Fruit fly (Drosophila melanogaster) whole organism, embryonic: ENCODE results near the gene CG43407.

ENCODE experiments used
- CG11085 ChIP-seq: fragments of 200-800 bp; sonication (Bioruptor generic); IDR thresholded peaks from 2 replicates; pipeline ENCODE4 v1.3.6; 2022; ENCODE audit warnings: missing biosample characterization, missing genetic modification characterization
- CG11093 ChIP-seq: fragments of 200-800 bp; sonication (Bioruptor generic); IDR thresholded peaks from 3 replicates; pipeline ENCODE4 v1.3.6; 2022; ENCODE audit warnings: missing biosample characterization, missing genetic modification characterization
- CG11560 ChIP-seq: fragments of 200-800 bp; sonication (Bioruptor generic); IDR thresholded peaks from 3 replicates; pipeline ENCODE4 v1.3.6; 2022; ENCODE audit warnings: missing biosample characterization, missing genetic modification characterization
- CG11723 ChIP-seq: fragments of 200-800 bp; sonication (Bioruptor generic); optimal IDR thresholded peaks from 2 replicates; lab custom pipeline; 2017; ENCODE audit warnings: missing biosample characterization, mild to moderate bottlenecking, missing genetic modification characterization
- CG12155 ChIP-seq: fragments of 200-800 bp; sonication (Bioruptor generic); optimal IDR thresholded peaks from 3 replicates; lab custom pipeline; 2016; ENCODE audit warnings: missing biosample characterization, missing genetic modification characterization
- CG1233 ChIP-seq: fragments of 200-800 bp; sonication (Bioruptor generic); optimal IDR thresholded peaks from 4 replicates; lab custom pipeline; 2018; ENCODE audit warnings: missing biosample characterization, mild to moderate bottlenecking, missing genetic modification characterization
- CG12391 ChIP-seq: fragments of 200-800 bp; sonication (Bioruptor generic); optimal IDR thresholded peaks from 3 replicates; lab custom pipeline; 2018; ENCODE audit warnings: missing biosample characterization, mild to moderate bottlenecking, missing genetic modification characterization, moderate library complexity
- CG13894 ChIP-seq: fragments of 200-800 bp; sonication (Bioruptor generic); optimal IDR thresholded peaks from 3 replicates; lab custom pipeline; 2018; ENCODE audit warnings: missing biosample characterization, mild to moderate bottlenecking, missing genetic modification characterization, moderate library complexity
- CG14014 ChIP-seq: fragments of 200-800 bp; sonication (Bioruptor generic); IDR thresholded peaks from 2 replicates; pipeline ENCODE4 v1.3.6; 2022; ENCODE audit warnings: missing biosample characterization, missing genetic modification characterization
- CG14050 ChIP-seq: fragments of 200-800 bp; sonication (Bioruptor generic); IDR thresholded peaks from 3 replicates; pipeline ENCODE4 v1.3.6; 2022; ENCODE audit warnings: missing biosample characterization, missing genetic modification characterization
- CG14667 ChIP-seq: fragments of 200-800 bp; sonication (Bioruptor generic); IDR thresholded peaks from 2 replicates; pipeline ENCODE4 v1.3.6; 2022; ENCODE audit warnings: missing biosample characterization, missing genetic modification characterization
- CG1529 ChIP-seq: fragments of 200-800 bp; sonication (Bioruptor generic); optimal IDR thresholded peaks from 3 replicates; lab custom pipeline; 2018; ENCODE audit warnings: missing biosample characterization, missing genetic modification characterization
- CG15696 ChIP-seq: fragments of 200-800 bp; sonication (Bioruptor generic); optimal IDR thresholded peaks from 2 replicates; lab custom pipeline; 2019; ENCODE audit warnings: missing biosample characterization, mild to moderate bottlenecking, missing genetic modification characterization, moderate library complexity
- CG17612 ChIP-seq: fragments of 200-800 bp; sonication (Bioruptor generic); IDR thresholded peaks from 2 replicates; pipeline ENCODE4 v1.3.6; 2022; ENCODE audit warnings: missing biosample characterization, missing genetic modification characterization
- CG18764 ChIP-seq: fragments of 200-800 bp; sonication (Bioruptor generic); optimal IDR thresholded peaks from 3 replicates; lab custom pipeline; 2016; ENCODE audit warnings: missing biosample characterization, missing genetic modification characterization
- CG31388 ChIP-seq: fragments of 200-800 bp; sonication (Bioruptor generic); optimal IDR thresholded peaks from 2 replicates; lab custom pipeline; 2016; ENCODE audit warnings: missing biosample characterization, missing genetic modification characterization
- CG33213 ChIP-seq: fragments of 200-800 bp; sonication (Bioruptor generic); optimal IDR thresholded peaks from 3 replicates; lab custom pipeline; 2016; ENCODE audit warnings: missing biosample characterization, missing genetic modification characterization
- CG4404 ChIP-seq: fragments of 200-800 bp; sonication (Bioruptor generic); IDR thresholded peaks from 2 replicates; pipeline ENCODE4 v1.3.6; 2022; ENCODE audit warnings: missing biosample characterization, missing genetic modification characterization
- CG7372 ChIP-seq: fragments of 200-800 bp; sonication (Bioruptor generic); IDR thresholded peaks from 2 replicates; pipeline ENCODE4 v1.3.6; 2022; ENCODE audit warnings: missing biosample characterization, missing genetic modification characterization
- CG8944 ChIP-seq: fragments of 200-800 bp; sonication (Bioruptor generic); optimal IDR thresholded peaks from 3 replicates; lab custom pipeline; 2016; ENCODE audit warnings: missing biosample characterization, missing genetic modification characterization
- CG9797 ChIP-seq: fragments of 200-800 bp; sonication (Bioruptor generic); optimal IDR thresholded peaks from 3 replicates; lab custom pipeline; 2018; ENCODE audit warnings: missing biosample characterization, mild to moderate bottlenecking, missing genetic modification characterization
- CG9876 ChIP-seq: fragments of 200-800 bp; sonication (Bioruptor generic); optimal IDR thresholded peaks from 2 replicates; lab custom pipeline; 2016; ENCODE audit warnings: missing biosample characterization, missing genetic modification characterization
- Deaf1 ChIP-seq: fragments of 200-800 bp; optimal IDR thresholded peaks from 3 replicates; lab custom pipeline; 2019; ENCODE audit warnings: missing biosample characterization, mild to moderate bottlenecking, missing genetic modification characterization, moderate library complexity
- Dek ChIP-seq: fragments of 200-800 bp; sonication (Bioruptor generic); optimal IDR thresholded peaks from 3 replicates; lab custom pipeline; 2019; ENCODE audit warnings: missing biosample characterization, mild to moderate bottlenecking, missing genetic modification characterization, moderate library complexity
- E2f1 ChIP-seq: fragments of 200-800 bp; sonication (Bioruptor generic); IDR thresholded peaks from 2 replicates; pipeline ENCODE4 v1.3.6; 2022; ENCODE audit warnings: missing biosample characterization, missing genetic modification characterization
- Fer3 ChIP-seq: fragments of 200-800 bp; sonication (Bioruptor generic); optimal IDR thresholded peaks from 2 replicates; lab custom pipeline; 2018; ENCODE audit warnings: missing biosample characterization, mild to moderate bottlenecking, missing genetic modification characterization, moderate library complexity
- HLH54F ChIP-seq: fragments of 200-800 bp; sonication (Bioruptor generic); optimal IDR thresholded peaks from 3 replicates; lab custom pipeline; 2016; ENCODE audit warnings: missing biosample characterization, missing genetic modification characterization
- HmgZ ChIP-seq: fragments of 200-800 bp; sonication (Bioruptor generic); optimal IDR thresholded peaks from 2 replicates; lab custom pipeline; 2018; ENCODE audit warnings: missing biosample characterization, mild to moderate bottlenecking, missing genetic modification characterization
- Hmr ChIP-seq: fragments of 200-800 bp; sonication (Bioruptor generic); optimal IDR thresholded peaks from 3 replicates; lab custom pipeline; 2017; ENCODE audit warnings: mild to moderate bottlenecking, missing biosample characterization, missing genetic modification reagents, missing genetic modification characterization
- Hr39 ChIP-seq: fragments of >200 bp; optimal IDR thresholded peaks from 2 replicates; lab custom pipeline; 2017
- Opbp ChIP-seq: fragments of 200-800 bp; sonication (Bioruptor generic); IDR thresholded peaks from 3 replicates; pipeline ENCODE4 v1.3.6; 2022; ENCODE audit warnings: missing biosample characterization, missing genetic modification characterization; ENCODE audit not compliant: partially characterized antibody
- Ravus ChIP-seq: fragments of 200-800 bp; sonication (Bioruptor generic); IDR thresholded peaks from 2 replicates; pipeline ENCODE4 v1.3.6; 2022; ENCODE audit warnings: missing biosample characterization, missing genetic modification characterization
- Spps ChIP-seq: fragments of 200-800 bp; sonication (Bioruptor generic); optimal IDR thresholded peaks from 2 replicates; lab custom pipeline; 2018; ENCODE audit warnings: missing biosample characterization, mild to moderate bottlenecking, missing genetic modification characterization
- Xrp1 ChIP-seq: fragments of 200-800 bp; sonication (Bioruptor generic); IDR thresholded peaks from 2 replicates; pipeline ENCODE4 v1.3.6; 2022; ENCODE audit warnings: missing biosample characterization, missing genetic modification characterization
- YL-1 ChIP-seq: fragments of 200-800 bp; sonication (Bioruptor generic); optimal IDR thresholded peaks from 3 replicates; lab custom pipeline; 2017; ENCODE audit warnings: missing biosample characterization, mild to moderate bottlenecking, missing genetic modification characterization
- az2 ChIP-seq: fragments of 200-800 bp; sonication (Bioruptor generic); optimal IDR thresholded peaks from 3 replicates; lab custom pipeline; 2016; ENCODE audit warnings: missing biosample characterization, missing genetic modification characterization
- bsh ChIP-seq, 2 experiments: fragments of 200-800 bp; sonication (Bioruptor generic); optimal IDR thresholded peaks; 2 replicates each; lab custom pipeline; 2017 to 2018; ENCODE audit warnings: mild to moderate bottlenecking in 2 of 2, missing biosample characterization in 2 of 2, missing genetic modification characterization in 2 of 2, moderate library complexity in 1 of 2
- crol ChIP-seq: fragments of 200-800 bp; sonication (Bioruptor generic); IDR thresholded peaks from 2 replicates; pipeline ENCODE4 v1.3.6; 2022; ENCODE audit warnings: missing biosample characterization, missing genetic modification characterization
- dimm ChIP-seq: fragments of 200-800 bp; sonication (Bioruptor generic); IDR thresholded peaks from 2 replicates; pipeline ENCODE4 v1.3.6; 2022; ENCODE audit warnings: missing biosample characterization, missing genetic modification characterization
- gce ChIP-seq: fragments of 200-800 bp; sonication (Bioruptor generic); IDR thresholded peaks from 3 replicates; pipeline ENCODE4 v1.3.6; 2022; ENCODE audit warnings: missing biosample characterization, missing genetic modification characterization
- gt ChIP-seq: fragments of 200-800 bp; sonication (Bioruptor generic); IDR thresholded peaks from 2 replicates; pipeline ENCODE4 v1.3.6; 2022; ENCODE audit warnings: missing biosample characterization, missing genetic modification characterization
- knrl ChIP-seq: fragments of 200-800 bp; sonication (Bioruptor generic); IDR thresholded peaks from 3 replicates; pipeline ENCODE4 v1.3.6; 2022; ENCODE audit warnings: missing biosample characterization, missing genetic modification characterization; ENCODE audit not compliant: partially characterized antibody
- mirr ChIP-seq: fragments of 200-800 bp; sonication (Bioruptor generic); optimal IDR thresholded peaks from 3 replicates; lab custom pipeline; 2018; ENCODE audit warnings: missing biosample characterization, mild to moderate bottlenecking, missing genetic modification characterization
- odd ChIP-seq: fragments of 200-800 bp; sonication (Bioruptor generic); optimal IDR thresholded peaks from 2 replicates; lab custom pipeline; 2017; ENCODE audit warnings: missing biosample characterization, mild to moderate bottlenecking, missing genetic modification characterization
- peb ChIP-seq: fragments of 200-800 bp; sonication (Bioruptor generic); IDR thresholded peaks from 2 replicates; pipeline ENCODE4 v1.3.6; 2022; ENCODE audit warnings: missing biosample characterization, missing genetic modification characterization
- pho ChIP-seq: fragments of 200-800 bp; sonication (Bioruptor generic); optimal IDR thresholded peaks from 2 replicates; lab custom pipeline; 2016; ENCODE audit warnings: missing biosample characterization, missing genetic modification characterization
- phol ChIP-seq: fragments of 200-800 bp; sonication (Bioruptor generic); optimal IDR thresholded peaks from 3 replicates; lab custom pipeline; 2018; ENCODE audit warnings: missing biosample characterization, mild to moderate bottlenecking, missing genetic modification characterization, moderate library complexity
- slou ChIP-seq: fragments of 200-800 bp; sonication (Bioruptor generic); optimal IDR thresholded peaks from 3 replicates; lab custom pipeline; 2016; ENCODE audit warnings: missing biosample characterization, missing genetic modification characterization
- slp2 ChIP-seq: fragments of 200-800 bp; sonication (Bioruptor generic); optimal IDR thresholded peaks from 2 replicates; lab custom pipeline; 2016; ENCODE audit warnings: missing biosample characterization, missing genetic modification characterization
- tap ChIP-seq: fragments of 200-800 bp; optimal IDR thresholded peaks from 3 replicates; lab custom pipeline; 2019; ENCODE audit warnings: missing biosample characterization, mild to moderate bottlenecking, missing genetic modification characterization, moderate library complexity
- toy ChIP-seq: fragments of 200-800 bp; sonication (Bioruptor generic); IDR thresholded peaks from 2 replicates; pipeline ENCODE4 v1.3.6; 2022; ENCODE audit warnings: missing biosample characterization, missing genetic modification characterization
- zfh1 ChIP-seq: fragments of 200-800 bp; sonication (Bioruptor generic); IDR thresholded peaks from 3 replicates; pipeline ENCODE4 v1.3.6; 2022; ENCODE audit warnings: missing biosample characterization, missing genetic modification characterization

CG43407 gene

DNA sequence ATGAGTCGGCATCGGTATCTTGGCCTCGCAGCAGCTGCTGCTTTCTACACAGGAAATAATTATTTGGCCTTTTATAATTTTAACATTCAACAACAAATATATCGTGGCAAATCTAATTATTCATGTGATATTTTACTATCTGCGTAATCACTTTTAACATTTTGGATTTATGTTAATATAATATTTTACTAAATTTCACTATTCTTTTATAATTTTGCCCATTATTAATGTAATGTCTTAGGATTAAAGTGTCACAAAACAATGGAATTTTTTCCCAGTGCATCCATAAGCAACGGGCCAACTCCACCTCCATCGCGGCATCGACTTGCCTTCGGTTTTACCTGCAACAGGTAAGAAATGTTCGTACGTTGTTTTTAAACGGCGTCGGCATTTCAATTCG lies 10.7 kb downstream of the CG43407 start (continued):
- peak; percentile 51 for TF ChIP-seq Dek (tag; lab: Kevin White, UChicago)
- peak; percentile 31; the same call in 1 of the 3 replicates for TF ChIP-seq CG14050 (GFP tag; lab: Robert Waterston, UW)
- peak; percentile 39 for TF ChIP-seq HmgZ (tag; lab: Kevin White, UChicago)
- peak; percentile 73 for TF ChIP-seq CG11093 (GFP tag; lab: Robert Waterston, UW)
- TF ChIP-seq CG4404 = peak; percentile 90
- TF ChIP-seq CG9876 = no peak
- TF ChIP-seq slp2 (GFP tag; lab: Kevin White, UChicago) = peak; percentile 8
- TF ChIP-seq CG14014 (GFP tag; lab: Robert Waterston, UW) = peak; percentile 34; the same call in 1 of the 2 replicates
- peak; percentile 71 for TF ChIP-seq CG12155 (GFP tag; lab: Kevin White, UChicago)
- no peak for TF ChIP-seq HLH54F
- TF ChIP-seq odd (GFP tag; lab: Kevin White, UChicago) = peak; percentile 77
- peak; percentile 70 for TF ChIP-seq Fer3 (tag; lab: Kevin White, UChicago)
- TF ChIP-seq Opbp (GFP tag; lab: Robert Waterston, UW) = no peak
- TF ChIP-seq crol (GFP tag; lab: Robert Waterston, UW) = peak; percentile 29; the same call in 1 of the 2 replicates
- peak; percentile 81 for TF ChIP-seq CG1529
- peak; percentile 58; the same call in 1 of the 2 replicates for TF ChIP-seq CG14667
- no peak for TF ChIP-seq CG13894 (tag; lab: Kevin White, UChicago)
- no peak for TF ChIP-seq pho
- TF ChIP-seq Deaf1 (tag; lab: Kevin White, UChicago) = peak; percentile 63
- peak; percentile 62 for TF ChIP-seq CG11723 (GFP tag; lab: Kevin White, UChicago)
- no peak for TF ChIP-seq knrl (GFP tag; lab: Robert Waterston, UW)
- TF ChIP-seq CG31388 = peak; percentile 24
- TF ChIP-seq Hr39 = no peak
- TF ChIP-seq peb (GFP tag; lab: Robert Waterston, UW) = peak; percentile 51; the same call in 1 of the 2 replicates
- no peak for TF ChIP-seq CG11560 (tag; lab: Robert Waterston, UW)
- peak; percentile 97 for TF ChIP-seq CG15696 (tag; lab: Kevin White, UChicago)
- TF ChIP-seq CG7372 = 0 out of 2 replicates have a peak, but pooled peaks have one; percentile 13
- TF ChIP-seq toy (GFP tag; lab: Robert Waterston, UW) = no peak
- TF ChIP-seq tap (tag; lab: Kevin White, UChicago) = peak; percentile 82
- peak; percentile 79 for TF ChIP-seq zfh1 (GFP tag; lab: Robert Waterston, UW)
- TF ChIP-seq gce = 0 out of 3 replicates have a peak, but pooled peaks have one; percentile 56
- peak; percentile 82 to 92 for TF ChIP-seq bsh (GFP tag; optimal IDR thresholded peaks at IDR 0.05; lab: Kevin White, UChicago)
- TF ChIP-seq Hmr (GFP tag; lab: Kevin White, UChicago) = peak; percentile 59
- no peak for TF ChIP-seq CG11085 (GFP tag; lab: Robert Waterston, UW)
- TF ChIP-seq gt (GFP tag; lab: Robert Waterston, UW) = no peak; the same call in 1 of the 2 replicates
- no peak for TF ChIP-seq CG33213 (GFP tag; lab: Kevin White, UChicago)
- peak; percentile 92 for TF ChIP-seq CG12391 (tag; lab: Kevin White, UChicago)
- no peak for TF ChIP-seq CG9797
- TF ChIP-seq YL-1 (GFP tag; lab: Kevin White, UChicago) = peak; percentile 27
- peak; percentile 85 for TF ChIP-seq CG1233 (GFP tag; lab: Kevin White, UChicago)
- peak; percentile 61 for TF ChIP-seq CG18764 (GFP tag; lab: Kevin White, UChicago)
- TF ChIP-seq phol (tag; lab: Kevin White, UChicago) = peak; percentile 95
- TF ChIP-seq az2 (GFP tag; lab: Kevin White, UChicago) = peak; percentile 76
- no peak for TF ChIP-seq mirr
- TF ChIP-seq Ravus (GFP tag; lab: Robert Waterston, UW) = no peak
- TF ChIP-seq CG8944 (GFP tag; lab: Kevin White, UChicago) = no peak
- peak; percentile 89 for TF ChIP-seq Spps (tag; lab: Kevin White, UChicago)
- TF ChIP-seq CG17612 = 0 out of 2 replicates have a peak, but pooled peaks have one; percentile 15
- TF ChIP-seq dimm (GFP tag; lab: Robert Waterston, UW) = no peak
- peak; percentile 58 for TF ChIP-seq E2f1 (GFP tag; lab: Robert Waterston, UW)
- TF ChIP-seq slou = no peak
- peak; percentile 90 for TF ChIP-seq Xrp1 (GFP tag; lab: Robert Waterston, UW)
